Fruit fly (Drosophila melanogaster) whole organism, embryonic: ENCODE data around the gene Idh3b.

Experiments used
- CG10267 ChIP-seq: fragments of 200-800 bp; sonication (Bioruptor generic); optimal IDR thresholded peaks from 2 replicates; lab custom pipeline; 2018; ENCODE audit warnings: missing biosample characterization, mild to moderate bottlenecking, missing genetic modification characterization, moderate library complexity
- CG12391 ChIP-seq: fragments of 200-800 bp; sonication (Bioruptor generic); optimal IDR thresholded peaks from 3 replicates; lab custom pipeline; 2018; ENCODE audit warnings: missing biosample characterization, mild to moderate bottlenecking, missing genetic modification characterization, moderate library complexity
- CG13624 ChIP-seq: fragments of 200-800 bp; sonication (Bioruptor generic); optimal IDR thresholded peaks from 2 replicates; lab custom pipeline; 2016; ENCODE audit warnings: missing biosample characterization, missing genetic modification characterization
- CG14710 ChIP-seq: fragments of 200-800 bp; sonication (Bioruptor generic); optimal IDR thresholded peaks from 3 replicates; lab custom pipeline; 2019; ENCODE audit warnings: missing biosample characterization, mild to moderate bottlenecking, missing genetic modification characterization, moderate library complexity
- CG1529 ChIP-seq: fragments of 200-800 bp; sonication (Bioruptor generic); optimal IDR thresholded peaks from 3 replicates; lab custom pipeline; 2018; ENCODE audit warnings: missing biosample characterization, missing genetic modification characterization
- CG15696 ChIP-seq: fragments of 200-800 bp; sonication (Bioruptor generic); optimal IDR thresholded peaks from 2 replicates; lab custom pipeline; 2019; ENCODE audit warnings: missing biosample characterization, mild to moderate bottlenecking, missing genetic modification characterization, moderate library complexity
- CG18262 ChIP-seq: fragments of 200-800 bp; optimal IDR thresholded peaks from 3 replicates; lab custom pipeline; 2019; ENCODE audit warnings: missing biosample characterization, mild to moderate bottlenecking, missing genetic modification characterization, moderate library complexity
- CG18476 ChIP-seq: fragments of 200-800 bp; sonication (Bioruptor generic); optimal IDR thresholded peaks from 2 replicates; lab custom pipeline; 2016; ENCODE audit warnings: missing biosample characterization, mild to moderate bottlenecking, missing genetic modification characterization
- CG2120 ChIP-seq: fragments of 200-800 bp; sonication (Bioruptor generic); optimal IDR thresholded peaks from 3 replicates; lab custom pipeline; 2016; ENCODE audit warnings: missing biosample characterization, missing genetic modification characterization
- CG2712 ChIP-seq: fragments of 200-800 bp; optimal IDR thresholded peaks from 3 replicates; lab custom pipeline; 2019; ENCODE audit warnings: missing biosample characterization, mild to moderate bottlenecking, missing genetic modification characterization, moderate library complexity
- CG30020 ChIP-seq: fragments of 200-800 bp; optimal IDR thresholded peaks from 2 replicates; lab custom pipeline; 2019; ENCODE audit warnings: missing biosample characterization, mild to moderate bottlenecking, missing genetic modification characterization, moderate library complexity
- CG3847 ChIP-seq: fragments of 200-800 bp; sonication (Bioruptor generic); IDR thresholded peaks from 2 replicates; pipeline ENCODE4 v1.3.6; 2022; ENCODE audit warnings: missing biosample characterization, missing genetic modification characterization
- CG6765 ChIP-seq: fragments of 200-800 bp; sonication (Bioruptor generic); optimal IDR thresholded peaks from 3 replicates; lab custom pipeline; 2017; ENCODE audit warnings: missing biosample characterization, mild to moderate bottlenecking, missing genetic modification characterization
- Doc3 ChIP-seq: fragments of 200-800 bp; sonication (Bioruptor generic); IDR thresholded peaks from 3 replicates; pipeline ENCODE4 v1.3.6; 2022; ENCODE audit warnings: missing biosample characterization, missing genetic modification characterization; ENCODE audit not compliant: partially characterized antibody
- Dp ChIP-seq: fragments of 200-800 bp; sonication (Bioruptor generic); optimal IDR thresholded peaks from 2 replicates; lab custom pipeline; 2018; ENCODE audit warnings: missing biosample characterization, mild to moderate bottlenecking, missing genetic modification characterization, moderate library complexity
- Dref ChIP-seq: fragments of 200-800 bp; sonication (Bioruptor generic); IDR thresholded peaks from 2 replicates; pipeline ENCODE4 v1.3.6; 2022; ENCODE audit warnings: missing biosample characterization, missing genetic modification characterization
- E2f2 ChIP-seq: fragments of 200-800 bp; sonication (Bioruptor generic); IDR thresholded peaks from 2 replicates; pipeline ENCODE4 v1.3.6; 2022; ENCODE audit warnings: missing biosample characterization, missing genetic modification characterization
- Hey ChIP-seq: fragments of 200-800 bp; sonication (Bioruptor generic); optimal IDR thresholded peaks from 3 replicates; lab custom pipeline; 2018; ENCODE audit warnings: missing biosample characterization, mild to moderate bottlenecking, missing genetic modification characterization
- MBD-R2 ChIP-seq: fragments of 200-800 bp; sonication (Bioruptor generic); IDR thresholded peaks from 2 replicates; pipeline ENCODE4 v1.3.6; 2022; ENCODE audit warnings: missing biosample characterization, missing genetic modification characterization
- MESR4 ChIP-seq: fragments of 200-800 bp; sonication (Bioruptor generic); optimal IDR thresholded peaks from 2 replicates; lab custom pipeline; 2018; ENCODE audit warnings: missing biosample characterization, mild to moderate bottlenecking, missing genetic modification characterization, moderate library complexity
- Nf-YC ChIP-seq: fragments of 200-800 bp; optimal IDR thresholded peaks from 3 replicates; lab custom pipeline; 2019; ENCODE audit warnings: missing biosample characterization, mild to moderate bottlenecking, missing genetic modification characterization, moderate library complexity
- Opbp ChIP-seq: fragments of 200-800 bp; sonication (Bioruptor generic); IDR thresholded peaks from 3 replicates; pipeline ENCODE4 v1.3.6; 2022; ENCODE audit warnings: missing biosample characterization, missing genetic modification characterization; ENCODE audit not compliant: partially characterized antibody
- Pdp1 ChIP-seq, 2 experiments: fragments of 200-800 bp; sonication (Bioruptor generic); optimal IDR thresholded peaks; 3 replicates each; lab custom pipeline; 2016; ENCODE audit warnings: missing biosample characterization in 2 of 2, missing genetic modification characterization in 2 of 2, mild to moderate bottlenecking in 1 of 2, moderate library complexity in 1 of 2
- Side ChIP-seq: fragments of 200-800 bp; sonication (Bioruptor generic); optimal IDR thresholded peaks from 2 replicates; lab custom pipeline; 2016; ENCODE audit warnings: missing biosample characterization, missing genetic modification characterization
- Stat92E ChIP-seq, 3 experiments: fragments of >200 bp in 2 of 3; fragments of 200-800 bp in 1 of 3; sonication (Bioruptor generic) in 1 of 3; optimal IDR thresholded peaks; 2 replicates each; lab custom pipeline; 2017 to 2019; ENCODE audit warnings: missing biosample characterization in 3 of 3, missing genetic modification characterization in 3 of 3, mild to moderate bottlenecking in 1 of 3, moderate library complexity in 1 of 3
- Xrp1 ChIP-seq: fragments of 200-800 bp; sonication (Bioruptor generic); IDR thresholded peaks from 2 replicates; pipeline ENCODE4 v1.3.6; 2022; ENCODE audit warnings: missing biosample characterization, missing genetic modification characterization
- YL-1 ChIP-seq: fragments of 200-800 bp; sonication (Bioruptor generic); optimal IDR thresholded peaks from 3 replicates; lab custom pipeline; 2017; ENCODE audit warnings: missing biosample characterization, mild to moderate bottlenecking, missing genetic modification characterization
- amos ChIP-seq: fragments of 200-800 bp; sonication (Bioruptor generic); IDR thresholded peaks from 2 replicates; pipeline ENCODE4 v1.3.6; 2022; ENCODE audit warnings: missing biosample characterization, missing genetic modification characterization; ENCODE audit not compliant: partially characterized antibody
- ato ChIP-seq: fragments of 200-800 bp; sonication (Bioruptor generic); IDR thresholded peaks from 2 replicates; pipeline ENCODE4 v1.3.6; 2022; ENCODE audit warnings: missing biosample characterization, missing genetic modification characterization; ENCODE audit not compliant: partially characterized antibody
- caup ChIP-seq: fragments of 200-800 bp; sonication (Bioruptor generic); optimal IDR thresholded peaks from 3 replicates; lab custom pipeline; 2017; ENCODE audit warnings: missing biosample characterization, mild to moderate bottlenecking, missing genetic modification characterization, moderate library complexity; ENCODE audit not compliant: severe bottlenecking
- chif ChIP-seq, 2 experiments: fragments of 200-800 bp; sonication (Bioruptor generic); optimal IDR thresholded peaks; 3 replicates each; lab custom pipeline; 2016; ENCODE audit warnings: missing biosample characterization in 2 of 2, missing genetic modification characterization in 2 of 2
- dm ChIP-seq: fragments of 200-800 bp; sonication (Bioruptor generic); optimal IDR thresholded peaks from 3 replicates; lab custom pipeline; 2016; ENCODE audit warnings: missing biosample characterization, missing genetic modification characterization
- fd3F ChIP-seq: fragments of 200-800 bp; sonication (Bioruptor generic); optimal IDR thresholded peaks from 2 replicates; lab custom pipeline; 2018; ENCODE audit warnings: missing biosample characterization, mild to moderate bottlenecking, missing genetic modification characterization, moderate library complexity
- grn ChIP-seq: fragments of 200-800 bp; sonication (Bioruptor generic); optimal IDR thresholded peaks from 3 replicates; lab custom pipeline; 2017; ENCODE audit warnings: missing biosample characterization, missing genetic modification characterization
- h ChIP-seq: fragments of >200 bp; optimal IDR thresholded peaks from 2 replicates; lab custom pipeline; 2017
- insv ChIP-seq, 2 experiments: fragments of 200-800 bp; sonication (Bioruptor generic); optimal IDR thresholded peaks; 3 replicates each; lab custom pipeline; 2016 to 2018; ENCODE audit warnings: missing biosample characterization in 2 of 2, missing genetic modification characterization in 2 of 2
- inv ChIP-seq: fragments of 200-800 bp; sonication (Bioruptor generic); IDR thresholded peaks from 2 replicates; pipeline ENCODE4 v1.3.6; 2022; ENCODE audit warnings: missing biosample characterization, missing genetic modification characterization; ENCODE audit not compliant: partially characterized antibody
- kay ChIP-seq: fragments of 200-800 bp; sonication (Bioruptor generic); optimal IDR thresholded peaks from 2 replicates; lab custom pipeline; 2016; ENCODE audit warnings: missing biosample characterization, missing genetic modification characterization
- lov ChIP-seq, 2 experiments: fragments of 200-800 bp in 1 of 2; fragments of >200 bp in 1 of 2; sonication (Bioruptor generic) in 1 of 2; IDR thresholded peaks in 1 of 2; optimal IDR thresholded peaks in 1 of 2; 2 replicates in 1 of 2; 3 replicates in 1 of 2; pipeline versions ENCODE4 v1.3.6 to Lab custom; 2017 to 2022; ENCODE audit warnings: missing biosample characterization in 1 of 2, missing genetic modification characterization in 1 of 2
- mld ChIP-seq: fragments of 200-800 bp; sonication (Bioruptor generic); IDR thresholded peaks from 3 replicates; pipeline ENCODE4 v1.3.6; 2022; ENCODE audit warnings: missing biosample characterization, missing genetic modification characterization; ENCODE audit not compliant: partially characterized antibody
- nerfin-2 ChIP-seq: fragments of 200-800 bp; sonication (Bioruptor generic); IDR thresholded peaks from 2 replicates; pipeline ENCODE4 v1.3.6; 2022; ENCODE audit warnings: missing biosample characterization, missing genetic modification characterization; ENCODE audit not compliant: partially characterized antibody
- nom ChIP-seq: fragments of 200-800 bp; sonication (Bioruptor generic); optimal IDR thresholded peaks from 2 replicates; lab custom pipeline; 2017; ENCODE audit warnings: missing biosample characterization, missing genetic modification characterization, mild to moderate bottlenecking, moderate library complexity, missing genetic modification reagents
- pfk ChIP-seq: fragments of 200-800 bp; sonication (Bioruptor generic); optimal IDR thresholded peaks from 2 replicates; lab custom pipeline; 2018; ENCODE audit warnings: missing biosample characterization, mild to moderate bottlenecking, missing genetic modification characterization, moderate library complexity
- row ChIP-seq: fragments of 200-800 bp; sonication (Bioruptor generic); IDR thresholded peaks from 3 replicates; pipeline ENCODE4 v1.3.6; 2022; ENCODE audit warnings: missing biosample characterization, missing genetic modification characterization
- sisA ChIP-seq: fragments of 200-800 bp; sonication (Bioruptor generic); IDR thresholded peaks from 2 replicates; pipeline ENCODE4 v1.3.6; 2022; ENCODE audit warnings: missing biosample characterization, missing genetic modification characterization
- stwl ChIP-seq: fragments of 200-800 bp; sonication (Bioruptor generic); optimal IDR thresholded peaks from 3 replicates; lab custom pipeline; 2018; ENCODE audit warnings: missing biosample characterization, mild to moderate bottlenecking, missing genetic modification characterization, moderate library complexity
- vnd ChIP-seq: fragments of 200-800 bp; sonication (Bioruptor generic); IDR thresholded peaks from 3 replicates; pipeline ENCODE4 v1.3.6; 2022; ENCODE audit warnings: missing biosample characterization, missing genetic modification characterization; ENCODE audit not compliant: partially characterized antibody

Idh3b gene

dm6 chr3R:22034160-22034742, 15.1 kb upstream of the Idh3b start, which contains the start of the genes CG45099, CG6015, pit and Fadd:
Gene CG45099, minus strand, starts transcription at chr3R:22034286.
Gene CG6015, minus strand, starts transcription at chr3R:22034286.
Gene pit, plus strand, starts transcription at chr3R:22034298.
Gene Fadd, plus strand, starts transcription at chr3R:22034455.
- peak; percentile 66 for TF ChIP-seq MBD-R2 (GFP tag; lab: Robert Waterston, UW)
- TF ChIP-seq CG1529, result no peak
- no peak for TF ChIP-seq grn (GFP tag; lab: Kevin White, UChicago)
- TF ChIP-seq inv (GFP tag; lab: Robert Waterston, UW), result peak; percentile 36; the same call in 1 of the 2 replicates
- peak; percentile 74 for TF ChIP-seq Dref (GFP tag; lab: Robert Waterston, UW)
- TF ChIP-seq CG14710, result peak; percentile 57
- peak; percentile 32; the same call in 1 of the 2 replicates for TF ChIP-seq ato (GFP tag; lab: Robert Waterston, UW)
- TF ChIP-seq CG6765 (GFP tag; lab: Kevin White, UChicago), result no peak
- TF ChIP-seq Pdp1 (GFP tag; optimal IDR thresholded peaks at IDR 0.05; lab: Kevin White, UChicago), result peak in 1 of 2 experiments; percentile 66
- peak; percentile 48 for TF ChIP-seq row (GFP tag; lab: Robert Waterston, UW)
- no peak for TF ChIP-seq Side (GFP tag; lab: Kevin White, UChicago)
- peak; percentile 52; the same call in 1 of the 3 replicates for TF ChIP-seq Doc3 (GFP tag; lab: Robert Waterston, UW)
- peak; percentile 34 for TF ChIP-seq CG13624 (GFP tag; lab: Kevin White, UChicago)
- no peak for TF ChIP-seq h
- peak; percentile 40 for TF ChIP-seq dm
- peak in 1 of 2 experiments; percentile 17 for TF ChIP-seq insv (GFP tag; optimal IDR thresholded peaks at IDR 0.05; lab: Kevin White, UChicago)
- TF ChIP-seq fd3F (GFP tag; lab: Kevin White, UChicago), result no peak
- no peak for TF ChIP-seq Xrp1 (GFP tag; lab: Robert Waterston, UW)
- peak; percentile 34 for TF ChIP-seq MESR4 (GFP tag; lab: Kevin White, UChicago)
- TF ChIP-seq nerfin-2 (GFP tag; lab: Robert Waterston, UW), result peak; percentile 50
- TF ChIP-seq chif (GFP tag; optimal IDR thresholded peaks at IDR 0.05; lab: Kevin White, UChicago), result no peak
- peak; percentile 50 for TF ChIP-seq CG30020
- TF ChIP-seq CG15696, result peak; percentile 11
- TF ChIP-seq mld (GFP tag; lab: Robert Waterston, UW), result no peak
- peak; percentile 41; the same call in 1 of the 2 replicates for TF ChIP-seq E2f2 (GFP tag; lab: Robert Waterston, UW)
- peak; percentile 42 for TF ChIP-seq CG2120 (GFP tag; lab: Kevin White, UChicago)
- TF ChIP-seq CG2712 (tag; lab: Kevin White, UChicago), result peak; percentile 7
- peak; percentile 14 for TF ChIP-seq Dp
- no peak for TF ChIP-seq YL-1 (GFP tag; lab: Kevin White, UChicago)
- 0 out of 3 replicates have a peak, but pooled peaks have one; percentile 45 for TF ChIP-seq Opbp
- peak; percentile 28; the same call in 1 of the 2 replicates for TF ChIP-seq CG3847 (GFP tag; lab: Robert Waterston, UW)
- peak; percentile 59; the same call in 1 of the 2 replicates for TF ChIP-seq amos (GFP tag; lab: Robert Waterston, UW)
- TF ChIP-seq Stat92E (GFP tag; optimal IDR thresholded peaks at IDR 0.05; lab: Kevin White, UChicago), result peak in 1 of 3 experiments; percentile 52
- peak; percentile 53 for TF ChIP-seq kay (GFP tag; lab: Kevin White, UChicago)
- no peak for TF ChIP-seq Hey (tag; lab: Kevin White, UChicago)
- TF ChIP-seq stwl, result peak; percentile 81
- TF ChIP-seq Nf-YC (tag; lab: Kevin White, UChicago), result no peak
- TF ChIP-seq CG18476, result no peak
- no peak for TF ChIP-seq CG18262
- peak; percentile 35 for TF ChIP-seq CG12391
- TF ChIP-seq nom (GFP tag; lab: Kevin White, UChicago), result no peak
- TF ChIP-seq lov (optimal IDR thresholded peaks at IDR 0.05; lab: Kevin White, UChicago), result no peak
- TF ChIP-seq lov (GFP tag; IDR thresholded peaks at IDR 0.05; lab: Robert Waterston, UW), result no peak
- no peak for TF ChIP-seq caup (GFP tag; lab: Kevin White, UChicago)
- peak; percentile 46 for TF ChIP-seq CG10267 (tag; lab: Kevin White, UChicago)
- no peak for TF ChIP-seq sisA (GFP tag; lab: Robert Waterston, UW)
- TF ChIP-seq pfk, result no peak
- TF ChIP-seq vnd (GFP tag; lab: Robert Waterston, UW), result peak; percentile 51; the same call in 1 of the 3 replicates
